Worm (Caenorhabditis elegans) whole organism, L2 larva: ENCODE results near the gene tax-4.
A peak's percentile ranks its signal among the peaks of the same experiment; 100 is the strongest.

ENCODE experiments used
- C34F6.9 ChIP-seq: fragments of 150-350 bp; optimal IDR thresholded peaks from 2 replicates; lab custom pipeline; 2014; ENCODE audit warnings: missing biosample characterization, missing genetic modification characterization
- F13H6.1 ChIP-seq: sonication (generic microtip); optimal IDR thresholded peaks from 2 replicates; lab custom pipeline; 2016; ENCODE audit warnings: missing genetic modification characterization, missing compliant biosample characterization
- R02D3.7 ChIP-seq: fragments of 150-350 bp; optimal IDR thresholded peaks from 2 replicates; lab custom pipeline; 2014; ENCODE audit warnings: missing biosample characterization, missing genetic modification characterization
- Y55F3AM.14 ChIP-seq: fragments of 200-800 bp; sonication (Bioruptor generic); optimal IDR thresholded peaks from 2 replicates; lab custom pipeline; 2018; ENCODE audit warnings: mild to moderate bottlenecking, missing genetic modification characterization, missing compliant biosample characterization
- ZK546.5 ChIP-seq: sonication (generic microtip); optimal IDR thresholded peaks from 2 replicates; lab custom pipeline; 2017; ENCODE audit warnings: missing biosample characterization, missing genetic modification characterization
- alr-1 ChIP-seq: fragments of 150-350 bp; optimal IDR thresholded peaks from 2 replicates; lab custom pipeline; 2014; ENCODE audit warnings: missing biosample characterization, missing genetic modification characterization
- aly-2 ChIP-seq: fragments of 150-350 bp; optimal IDR thresholded peaks from 2 replicates; lab custom pipeline; 2014; ENCODE audit warnings: missing biosample characterization, missing genetic modification characterization
- ama-1 ChIP-seq: fragments of 150-350 bp; optimal IDR thresholded peaks from 2 replicates; lab custom pipeline; 2018; ENCODE audit warnings: inconsistent platforms
- ceh-16 ChIP-seq: fragments of 150-350 bp; optimal IDR thresholded peaks from 2 replicates; lab custom pipeline; 2014; ENCODE audit warnings: missing biosample characterization, missing genetic modification characterization
- ceh-82 ChIP-seq: fragments of 150-350 bp; optimal IDR thresholded peaks from 2 replicates; lab custom pipeline; 2014; ENCODE audit warnings: missing biosample characterization, missing genetic modification characterization
- dmd-4 ChIP-seq: sonication (generic microtip); optimal IDR thresholded peaks from 2 replicates; lab custom pipeline; 2017; ENCODE audit warnings: missing biosample characterization, missing genetic modification characterization
- egl-27 ChIP-seq: sonication (generic microtip); optimal IDR thresholded peaks from 3 replicates; lab custom pipeline; 2017; ENCODE audit warnings: missing biosample characterization, missing genetic modification reagents, missing genetic modification characterization
- elt-1 ChIP-seq: fragments of 150-350 bp; optimal IDR thresholded peaks from 2 replicates; lab custom pipeline; 2014; ENCODE audit warnings: missing biosample characterization, missing genetic modification characterization
- elt-3 ChIP-seq: sonication (generic microtip); optimal IDR thresholded peaks from 2 replicates; lab custom pipeline; 2017; ENCODE audit warnings: missing biosample characterization, missing genetic modification characterization
- gmeb-1 ChIP-seq: fragments of 150-350 bp; optimal IDR thresholded peaks from 2 replicates; lab custom pipeline; 2014; ENCODE audit warnings: missing biosample characterization, missing genetic modification characterization
- lin-13 ChIP-seq: fragments of 150-350 bp; optimal IDR thresholded peaks from 2 replicates; lab custom pipeline; 2014; ENCODE audit warnings: missing biosample characterization, missing genetic modification reagents, missing genetic modification characterization
- lsy-2 ChIP-seq, 2 experiments: fragments of 150-350 bp in 1 of 2; sonication (generic microtip) in 1 of 2; optimal IDR thresholded peaks; 2 replicates each; lab custom pipeline; 2014 to 2017; ENCODE audit warnings: missing biosample characterization in 2 of 2, missing genetic modification characterization in 2 of 2
- mab-5 ChIP-seq: fragments of 150-350 bp; optimal IDR thresholded peaks from 2 replicates; lab custom pipeline; 2014; ENCODE audit warnings: missing biosample characterization, missing genetic modification characterization
- nhr-10 ChIP-seq: sonication (generic microtip); optimal IDR thresholded peaks from 2 replicates; lab custom pipeline; 2017; ENCODE audit warnings: missing biosample characterization, missing genetic modification characterization
- nhr-12 ChIP-seq: fragments of 150-350 bp; optimal IDR thresholded peaks from 2 replicates; lab custom pipeline; 2014; ENCODE audit warnings: missing biosample characterization, missing genetic modification characterization
- nhr-129 ChIP-seq: fragments of 150-350 bp; optimal IDR thresholded peaks from 2 replicates; lab custom pipeline; 2014; ENCODE audit warnings: missing biosample characterization, missing genetic modification characterization
- nhr-21 ChIP-seq: fragments of 150-350 bp; optimal IDR thresholded peaks from 2 replicates; lab custom pipeline; 2014; ENCODE audit warnings: missing biosample characterization, missing genetic modification characterization
- nhr-237 ChIP-seq: fragments of 150-350 bp; optimal IDR thresholded peaks from 2 replicates; lab custom pipeline; 2014; ENCODE audit warnings: missing biosample characterization, missing genetic modification characterization
- nhr-25 ChIP-seq: fragments of 150-350 bp; sonication (generic microtip); optimal IDR thresholded peaks from 3 replicates; lab custom pipeline; 2014; ENCODE audit warnings: missing biosample characterization, missing genetic modification characterization
- nhr-6 ChIP-seq: fragments of 150-350 bp; optimal IDR thresholded peaks from 2 replicates; lab custom pipeline; 2014; ENCODE audit warnings: missing biosample characterization, missing genetic modification characterization
- nhr-77 ChIP-seq: fragments of 150-350 bp; optimal IDR thresholded peaks from 2 replicates; lab custom pipeline; 2014; ENCODE audit warnings: missing biosample characterization, missing genetic modification characterization
- sem-4 ChIP-seq: fragments of 150-350 bp; optimal IDR thresholded peaks from 2 replicates; lab custom pipeline; 2014; ENCODE audit warnings: missing biosample characterization, missing genetic modification reagents, missing genetic modification characterization
- skn-1 ChIP-seq: sonication (generic microtip); optimal IDR thresholded peaks from 2 replicates; lab custom pipeline; 2017; ENCODE audit warnings: missing biosample characterization, missing genetic modification characterization
- sma-9 ChIP-seq, 2 experiments: fragments of 150-350 bp in 1 of 2; sonication (generic microtip) in 1 of 2; optimal IDR thresholded peaks; 2 replicates each; lab custom pipeline; 2014 to 2016; ENCODE audit warnings: missing genetic modification characterization in 2 of 2, mild to moderate bottlenecking in 1 of 2, missing biosample characterization in 1 of 2, missing compliant biosample characterization in 1 of 2, missing genetic modification reagents in 1 of 2, moderate library complexity in 1 of 2
- snpc-4 ChIP-seq: fragments of 150-350 bp; optimal IDR thresholded peaks from 2 replicates; lab custom pipeline; 2014; ENCODE audit warnings: missing biosample characterization, missing genetic modification characterization
- unc-39 ChIP-seq: fragments of 150-350 bp; optimal IDR thresholded peaks from 2 replicates; lab custom pipeline; 2014; ENCODE audit warnings: missing biosample characterization, missing genetic modification characterization
- unc-55 ChIP-seq: fragments of 150-350 bp; sonication (generic microtip); optimal IDR thresholded peaks from 3 replicates; lab custom pipeline; 2014; ENCODE audit warnings: missing biosample characterization, missing genetic modification reagents, missing genetic modification characterization
- unc-62 ChIP-seq: fragments of 150-350 bp; optimal IDR thresholded peaks from 2 replicates; lab custom pipeline; 2014; ENCODE audit warnings: missing biosample characterization, missing genetic modification reagents, missing genetic modification characterization
- zag-1 ChIP-seq: fragments of 150-350 bp; optimal IDR thresholded peaks from 2 replicates; lab custom pipeline; 2014; ENCODE audit warnings: missing biosample characterization, missing genetic modification characterization
- ztf-1 ChIP-seq: fragments of 200-800 bp; sonication (Bioruptor generic); conservative IDR thresholded peaks from 2 replicates; pipeline ENCODE4 v1.3.6; 2022; ENCODE audit warnings: missing genetic modification characterization, missing compliant biosample characterization
- ztf-11 ChIP-seq: sonication (generic microtip); optimal IDR thresholded peaks from 2 replicates; lab custom pipeline; 2017; ENCODE audit warnings: missing biosample characterization, missing genetic modification characterization

Gene tax-4

DNA sequence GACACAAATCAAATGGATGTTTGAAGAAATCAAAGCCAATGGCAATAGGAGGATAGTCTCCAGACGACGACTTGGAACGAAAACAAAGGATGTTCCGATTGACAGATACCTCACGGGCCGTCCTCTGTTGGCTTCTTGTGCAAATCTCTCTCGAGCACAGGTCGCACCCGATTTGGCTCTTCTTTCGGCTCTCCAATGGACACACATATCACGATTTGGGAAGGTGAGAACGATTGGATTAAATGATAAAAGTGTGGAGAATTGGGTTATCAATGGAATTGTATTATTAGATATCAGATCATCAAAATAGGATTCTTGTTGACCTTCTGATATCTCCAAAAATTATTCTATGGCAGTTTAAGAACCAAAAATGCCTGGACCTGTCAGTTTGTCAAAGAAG, 24.8 kb downstream of the tax-4 start, which contains the start of gene ZC84.1:
Gene ZC84.1, minus strand, starts transcription at position 101 of the 400 bp plus-strand sequence.
- TF ChIP-seq aly-2 (tag; lab: Kevin White, UChicago), result no peak
- TF ChIP-seq unc-62 (GFP tag; lab: Kevin White, UChicago), result no peak
- TF ChIP-seq lin-13 (GFP tag; lab: Kevin White, UChicago), result no peak

DNA sequence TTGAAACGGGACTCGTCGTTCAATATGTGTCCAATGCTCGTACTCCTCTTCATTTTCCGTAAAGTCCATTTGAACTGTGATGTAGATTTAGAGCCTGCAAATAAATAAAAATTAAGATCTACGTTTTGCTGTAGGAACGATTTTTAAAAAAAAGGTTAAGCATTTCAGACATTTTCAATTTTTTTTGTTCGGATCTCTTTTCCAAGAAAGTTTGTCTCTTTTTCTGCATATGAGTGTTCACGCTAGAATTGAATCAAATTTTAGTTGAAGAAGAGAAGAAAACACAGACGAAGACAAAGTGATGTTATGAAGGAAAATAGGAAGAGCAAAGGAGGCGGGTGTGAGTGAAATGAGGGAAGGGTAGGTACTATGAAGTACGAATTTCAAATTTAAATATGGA, 34.0 kb downstream of the tax-4 start, which contains the start of gene npr-29:
Gene npr-29, minus strand, starts transcription at position 101 of the 400 bp plus-strand sequence.
- TF ChIP-seq unc-39 (no peak), sma-9 (GFP tag; optimal IDR thresholded peaks at IDR 0.05; lab: Kevin White, UChicago) (no peak), sma-9 (tag; optimal IDR thresholded peaks at IDR 0.05; lab: Kevin White, UChicago) (no peak), zag-1 (no peak), ZK546.5 (tag; lab: Kevin White, UChicago) (no peak), nhr-21 (tag; lab: Kevin White, UChicago) (no peak), nhr-25 (tag; lab: Kevin White, UChicago) (no peak), egl-27 (tag; lab: Kevin White, UChicago) (no peak), elt-3 (tag; lab: Kevin White, UChicago) (no peak), mab-5 (tag; lab: Kevin White, UChicago) (no peak), ztf-1 (GFP tag; lab: Robert Waterston, UW) (no peak), nhr-10 (tag; lab: Kevin White, UChicago) (no peak), ceh-16 (tag; lab: Kevin White, UChicago) (no peak), elt-1 (tag; lab: Kevin White, UChicago) (no peak)

DNA sequence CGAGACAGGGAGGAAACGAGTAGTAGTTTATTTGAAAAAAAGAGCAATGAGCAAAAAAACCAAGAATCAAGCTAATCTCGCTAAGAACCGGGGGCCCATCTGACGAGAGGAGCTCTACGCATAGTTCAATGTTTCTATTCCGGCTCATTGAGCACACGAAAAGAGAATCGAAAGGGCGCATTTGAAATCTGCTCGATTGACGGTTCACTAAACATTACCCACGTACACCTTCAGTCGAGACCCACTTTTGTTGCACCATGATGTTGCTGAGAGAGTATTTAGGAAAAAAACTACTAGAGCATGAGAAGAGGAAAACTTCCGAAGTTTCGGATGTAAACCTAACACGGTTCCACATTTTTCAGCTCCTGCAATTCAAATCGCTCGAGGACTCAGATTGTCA, 43.6 kb downstream of the tax-4 start:
- no peak for TF ChIP-seq R02D3.7 (tag; lab: Kevin White, UChicago)
- TF ChIP-seq lin-13 (GFP tag; lab: Kevin White, UChicago), result no peak
- no peak for TF ChIP-seq zag-1
- TF ChIP-seq nhr-21 (tag; lab: Kevin White, UChicago), result no peak

DNA sequence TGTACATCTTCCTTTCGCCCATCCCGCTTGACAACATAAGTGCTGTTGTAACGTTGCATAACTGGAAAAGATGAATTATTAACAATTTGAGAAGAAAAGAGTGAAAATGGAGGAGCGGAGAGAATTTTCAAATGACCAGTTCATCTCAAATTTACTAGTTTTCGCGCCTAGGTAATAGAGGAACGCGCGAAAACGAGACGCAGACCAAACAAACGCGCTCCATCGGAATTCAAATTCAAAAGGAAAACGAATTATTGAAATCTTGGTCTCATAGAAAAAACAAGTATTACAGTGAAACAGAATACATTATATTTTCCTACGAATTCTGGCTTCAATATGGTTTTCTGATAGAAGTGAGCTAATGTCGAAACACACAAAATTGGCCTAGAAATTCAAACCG, 46.8 kb downstream of the tax-4 start:
- TF ChIP-seq lin-13 (GFP tag; lab: Kevin White, UChicago) (peak; percentile 48), gmeb-1 (tag; lab: Kevin White, UChicago) (peak; percentile 75), lsy-2 (tag; optimal IDR thresholded peaks at IDR 0.05; lab: Kevin White, UChicago) (peak in 1 of 2 experiments; percentile 71), elt-3 (tag; lab: Kevin White, UChicago) (no peak), ama-1 (lab: Kevin White, UChicago) (no peak), nhr-237 (tag; lab: Kevin White, UChicago) (no peak), egl-27 (tag; lab: Kevin White, UChicago) (no peak), ztf-1 (GFP tag; lab: Robert Waterston, UW) (no peak), nhr-10 (tag; lab: Kevin White, UChicago) (no peak), elt-1 (tag; lab: Kevin White, UChicago) (no peak), C34F6.9 (tag; lab: Kevin White, UChicago) (peak; percentile 61), dmd-4 (tag; lab: Kevin White, UChicago) (no peak), Y55F3AM.14 (GFP tag; lab: Kevin White, UChicago) (no peak), nhr-129 (tag; lab: Kevin White, UChicago) (peak; percentile 65), sem-4 (tag; lab: Kevin White, UChicago) (no peak), nhr-77 (tag; lab: Kevin White, UChicago) (no peak), sma-9 (GFP tag; optimal IDR thresholded peaks at IDR 0.05; lab: Kevin White, UChicago) (peak; percentile 3), sma-9 (tag; optimal IDR thresholded peaks at IDR 0.05; lab: Kevin White, UChicago) (no peak), unc-55 (GFP tag; lab: Kevin White, UChicago) (peak; percentile 82), ztf-11 (tag; lab: Kevin White, UChicago) (no peak)
- TF ChIP-seq, all 48 proteins: peak for 7

DNA sequence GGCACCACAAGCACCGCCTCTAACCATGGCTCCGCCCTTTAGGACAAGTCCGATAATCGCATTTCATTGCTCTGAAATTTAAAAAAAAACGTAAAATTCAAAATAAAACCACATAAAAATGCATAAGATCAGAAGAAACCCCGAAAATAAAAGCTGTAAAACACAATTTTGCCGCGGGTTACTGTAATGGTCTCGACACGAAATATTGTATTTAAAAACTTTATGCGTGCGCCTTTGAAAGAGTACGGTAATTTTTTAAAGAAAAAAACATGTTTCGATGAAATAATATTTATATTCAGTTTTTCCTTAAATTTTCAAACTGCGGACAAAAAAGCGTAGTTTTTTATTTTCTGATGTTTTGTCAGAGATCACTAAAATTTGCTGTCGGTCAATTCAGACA, 47.4 kb downstream of the tax-4 start, which contains the start of gene rnr-1:
Gene rnr-1, minus strand, starts transcription at position 77 of the 400 bp plus-strand sequence.
- TF ChIP-seq F13H6.1 (tag; lab: Kevin White, UChicago) (no peak), nhr-237 (tag; lab: Kevin White, UChicago) (no peak), R02D3.7 (tag; lab: Kevin White, UChicago) (no peak)

DNA sequence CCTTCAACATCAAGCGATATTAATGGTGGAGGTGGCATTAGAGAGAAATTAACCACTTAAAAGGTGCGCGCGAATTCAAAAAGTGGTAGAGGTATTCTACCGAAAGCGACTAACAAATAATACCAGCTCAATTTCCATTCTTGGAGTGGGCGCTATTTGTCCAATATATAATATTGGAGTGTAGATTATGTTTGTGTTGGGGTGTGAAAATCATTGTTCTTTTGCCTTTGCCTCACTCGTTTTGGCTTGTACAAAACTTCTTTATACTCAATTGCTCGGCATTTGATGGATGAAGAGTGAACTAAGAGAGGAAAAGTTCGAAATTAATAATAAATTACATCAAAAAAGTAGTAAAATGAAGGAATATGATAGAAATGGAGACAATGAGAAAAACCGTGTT, 49.8 kb downstream of the tax-4 start, which contains the start of gene T23G5.3:
Gene T23G5.3, minus strand, starts transcription at position 101 of the 400 bp plus-strand sequence.
- no peak for TF ChIP-seq Y55F3AM.14 (GFP tag; lab: Kevin White, UChicago)
- no peak for TF ChIP-seq nhr-237 (tag; lab: Kevin White, UChicago)
- no peak for TF ChIP-seq R02D3.7 (tag; lab: Kevin White, UChicago)
- no peak for TF ChIP-seq ceh-82 (tag; lab: Kevin White, UChicago)
- no peak for TF ChIP-seq lsy-2 (tag; optimal IDR thresholded peaks at IDR 0.05; lab: Kevin White, UChicago)
- no peak for TF ChIP-seq nhr-10 (tag; lab: Kevin White, UChicago)
- no peak for TF ChIP-seq mab-5 (tag; lab: Kevin White, UChicago)
- no peak for TF ChIP-seq unc-55 (GFP tag; lab: Kevin White, UChicago)
- TF ChIP-seq F13H6.1 (tag; lab: Kevin White, UChicago), result no peak
- TF ChIP-seq elt-1 (tag; lab: Kevin White, UChicago), result no peak
- TF ChIP-seq snpc-4 (tag; lab: Kevin White, UChicago), result no peak
- TF ChIP-seq ceh-16 (tag; lab: Kevin White, UChicago), result no peak
- no peak for TF ChIP-seq sem-4 (tag; lab: Kevin White, UChicago)
- TF ChIP-seq skn-1 (tag; lab: Kevin White, UChicago), result no peak
- TF ChIP-seq nhr-6, result no peak
- no peak for TF ChIP-seq nhr-12 (tag; lab: Kevin White, UChicago)
- no peak for TF ChIP-seq nhr-77 (tag; lab: Kevin White, UChicago)
- no peak for TF ChIP-seq alr-1 (tag; lab: Kevin White, UChicago)
